Worm (Caenorhabditis elegans) whole organism, late embryonic: Measurements from ENCODE around the gene fbxl-4.

ENCODE experiments used
- F13H6.1 ChIP-seq: sonication (generic microtip); optimal IDR thresholded peaks from 2 replicates; lab custom pipeline; 2016; ENCODE audit warnings: missing genetic modification characterization, missing compliant biosample characterization
- K09A11.1 ChIP-seq: sonication (generic microtip); optimal IDR thresholded peaks from 2 replicates; lab custom pipeline; 2017; ENCODE audit warnings: antibody characterized with exemption, mild to moderate bottlenecking, missing genetic modification characterization, missing compliant biosample characterization; ENCODE audit not compliant: insufficient read depth
- T23F11.4 ChIP-seq: fragments of 200-800 bp; sonication (Bioruptor generic); optimal IDR thresholded peaks from 2 replicates; lab custom pipeline; 2018; ENCODE audit warnings: mild to moderate bottlenecking, missing genetic modification characterization, missing compliant biosample characterization
- ceh-18 ChIP-seq: sonication (generic microtip); optimal IDR thresholded peaks from 2 replicates; lab custom pipeline; 2016; ENCODE audit warnings: missing genetic modification characterization, missing compliant biosample characterization
- ceh-19 ChIP-seq: fragments of 200-800 bp; sonication (Bioruptor generic); optimal IDR thresholded peaks from 2 replicates; lab custom pipeline; 2018; ENCODE audit warnings: mild to moderate bottlenecking, missing genetic modification characterization, missing compliant biosample characterization
- ceh-31 ChIP-seq: sonication (generic microtip); optimal IDR thresholded peaks from 2 replicates; lab custom pipeline; 2016; ENCODE audit warnings: missing genetic modification characterization, missing compliant biosample characterization
- dve-1 ChIP-seq: sonication (generic microtip); optimal IDR thresholded peaks from 2 replicates; lab custom pipeline; 2017; ENCODE audit warnings: antibody characterized with exemption, mild to moderate bottlenecking, missing genetic modification characterization, missing compliant biosample characterization
- elt-2 ChIP-seq: sonication (generic microtip); optimal IDR thresholded peaks from 2 replicates; lab custom pipeline; 2016; ENCODE audit warnings: missing genetic modification reagents, missing genetic modification characterization, missing compliant biosample characterization
- elt-4 ChIP-seq: sonication (generic microtip); optimal IDR thresholded peaks from 2 replicates; lab custom pipeline; 2016; ENCODE audit warnings: missing genetic modification characterization, missing compliant biosample characterization
- hlh-15 ChIP-seq: sonication (generic microtip); optimal IDR thresholded peaks from 2 replicates; lab custom pipeline; 2016; ENCODE audit warnings: missing genetic modification characterization, missing compliant biosample characterization
- hlh-30 ChIP-seq: sonication (generic microtip); optimal IDR thresholded peaks from 2 replicates; lab custom pipeline; 2017; ENCODE audit warnings: antibody characterized with exemption, missing genetic modification characterization, missing compliant biosample characterization; ENCODE audit not compliant: insufficient read depth
- lin-11 ChIP-seq: fragments of 200-800 bp; sonication (Bioruptor generic); optimal IDR thresholded peaks from 2 replicates; lab custom pipeline; 2018; ENCODE audit warnings: mild to moderate bottlenecking, missing genetic modification characterization, missing compliant biosample characterization
- mec-3 ChIP-seq: sonication (generic microtip); optimal IDR thresholded peaks from 2 replicates; lab custom pipeline; 2016; ENCODE audit warnings: borderline replicate concordance, missing genetic modification characterization, missing compliant biosample characterization
- nhr-232 ChIP-seq: sonication (generic microtip); optimal IDR thresholded peaks from 2 replicates; lab custom pipeline; 2016; ENCODE audit warnings: missing genetic modification characterization, missing compliant biosample characterization
- odd-2 ChIP-seq: sonication (generic microtip); optimal IDR thresholded peaks from 2 replicates; lab custom pipeline; 2017; ENCODE audit warnings: antibody characterized with exemption, mild to moderate bottlenecking, missing genetic modification characterization, missing compliant biosample characterization
- pat-9 ChIP-seq: fragments of 200-800 bp; sonication (Bioruptor generic); optimal IDR thresholded peaks from 2 replicates; lab custom pipeline; 2018; ENCODE audit warnings: mild to moderate bottlenecking, missing genetic modification characterization, moderate library complexity, missing compliant biosample characterization
- rnt-1 ChIP-seq: sonication (generic microtip); optimal IDR thresholded peaks from 2 replicates; lab custom pipeline; 2016; ENCODE audit warnings: missing genetic modification characterization, missing compliant biosample characterization
- sox-2 ChIP-seq: fragments of 200-800 bp; sonication (Bioruptor generic); IDR thresholded peaks from 2 replicates; pipeline ENCODE4 v1.3.6; 2022; ENCODE audit warnings: missing genetic modification reagents, missing genetic modification characterization, missing compliant biosample characterization
- unc-3 ChIP-seq, 2 experiments: fragments of 200-800 bp in 1 of 2; sonication (Bioruptor generic) in 1 of 2; sonication (generic microtip) in 1 of 2; conservative IDR thresholded peaks in 1 of 2; optimal IDR thresholded peaks in 1 of 2; 2 replicates each; pipeline versions ENCODE4 v1.3.6 to Lab custom; 2016 to 2022; ENCODE audit warnings: missing compliant biosample characterization in 2 of 2, missing genetic modification characterization in 2 of 2, missing genetic modification reagents in 1 of 2

Gene fbxl-4

ce11 chrX:6642798-6643197 is 54.2 kb downstream of the fbxl-4 start:
- TF ChIP-seq elt-2 (tag; lab: Kevin White, UChicago) (no peak), mec-3 (tag; lab: Kevin White, UChicago) (no peak), pat-9 (tag; lab: Kevin White, UChicago) (no peak), rnt-1 (no peak), lin-11 (tag; lab: Kevin White, UChicago) (no peak)
- TF ChIP-seq, all 69 proteins: peak for 0

- TF ChIP-seq elt-4 (tag; lab: Kevin White, UChicago) (no peak), hlh-30 (tag; lab: Kevin White, UChicago) (no peak), F13H6.1 (no peak), ceh-18 (tag; lab: Kevin White, UChicago) (no peak), K09A11.1 (tag; lab: Kevin White, UChicago) (no peak), ceh-19 (no peak), sox-2 (no peak), nhr-232 (no peak), unc-3 (GFP tag; conservative IDR thresholded peaks at IDR 0.05; lab: Robert Waterston, UW) (no peak), unc-3 (tag; optimal IDR thresholded peaks at IDR 0.05; lab: Kevin White, UChicago) (no peak), dve-1 (tag; lab: Kevin White, UChicago) (no peak), hlh-15 (tag; lab: Kevin White, UChicago) (no peak), odd-2 (tag; lab: Kevin White, UChicago) (no peak), T23F11.4 (GFP tag; lab: Kevin White, UChicago) (no peak), ceh-31 (tag; lab: Kevin White, UChicago) (no peak)
Observed at ce11 chrX:6644971-6645704, 56.5 kb downstream of the fbxl-4 start, which contains the start of gene C56E10.3. Gene C56E10.3, plus strand, starts transcription at chrX:6645654.
